Worm (Caenorhabditis elegans): ENCODE data around the gene Y25C1A.7.

The Y25C1A.7 gene

ce11 chrII:3048989-3049388 is 21.9 kb downstream of the Y25C1A.7 start:
- no peak for TF ChIP-seq ZK546.5 (tag; optimal IDR thresholded peaks at IDR 0.05)
- TF ChIP-seq lin-39 (tag; optimal IDR thresholded peaks at IDR 0.05), result no peak
- TF ChIP-seq gmeb-1 (tag; optimal IDR thresholded peaks at IDR 0.05), result no peak

- TF ChIP-seq snpc-4 (tag; optimal IDR thresholded peaks at IDR 0.05), result no peak
These were observed 22.5 kb downstream of the Y25C1A.7 start, which contains the start of gene sri-28 for ce11 chrII:3048378-3048777. TSS of gene sri-28 (plus strand) at chrII:3048678.

- TF ChIP-seq nhr-77 (tag; optimal IDR thresholded peaks at IDR 0.05) (no peak), elt-1 (tag; optimal IDR thresholded peaks at IDR 0.05) (no peak), ZK546.5 (tag; optimal IDR thresholded peaks at IDR 0.05) (no peak), mdl-1 (tag; optimal IDR thresholded peaks at IDR 0.05) (no peak), nhr-6 (tag; optimal IDR thresholded peaks at IDR 0.05) (no peak), zag-1 (tag; optimal IDR thresholded peaks at IDR 0.05) (no peak), snpc-4 (tag; optimal IDR thresholded peaks at IDR 0.05) (no peak), unc-39 (tag; optimal IDR thresholded peaks at IDR 0.05) (no peak), nhr-23 (tag; optimal IDR thresholded peaks at IDR 0.05) (no peak), sma-3 (GFP tag; optimal IDR thresholded peaks at IDR 0.05) (no peak), lin-13 (GFP tag; optimal IDR thresholded peaks at IDR 0.05) (no peak), nhr-12 (tag; optimal IDR thresholded peaks at IDR 0.05) (no peak), nhr-11 (tag; optimal IDR thresholded peaks at IDR 0.05) (no peak), mbf-1 (tag; optimal IDR thresholded peaks at IDR 0.05) (no peak), mab-5 (tag; optimal IDR thresholded peaks at IDR 0.05) (no peak), F13H6.1 (tag; optimal IDR thresholded peaks at IDR 0.05) (no peak), R02D3.7 (tag; optimal IDR thresholded peaks at IDR 0.05) (no peak)
These were observed 25.0 kb downstream of the Y25C1A.7 start, which contains the start of gene sri-30 for ce11 chrII:3045875-3046274. TSS of gene sri-30 (plus strand) at chrII:3046175.

- TF ChIP-seq ztf-1 (GFP tag; conservative IDR thresholded peaks at IDR 0.05), result no peak
- TF ChIP-seq snpc-4 (tag; optimal IDR thresholded peaks at IDR 0.05), result no peak
- TF ChIP-seq peb-1 (tag; optimal IDR thresholded peaks at IDR 0.05), result no peak
- TF ChIP-seq lsy-2 (tag; optimal IDR thresholded peaks at IDR 0.05), result no peak
These were observed 25.4 kb downstream of the Y25C1A.7 start for ce11 chrII:3045422-3045821.

- TF ChIP-seq lin-13 (GFP tag; optimal IDR thresholded peaks at IDR 0.05) (no peak), gmeb-1 (tag; optimal IDR thresholded peaks at IDR 0.05) (no peak), nhr-23 (tag; optimal IDR thresholded peaks at IDR 0.05) (no peak), skn-1 (tag; optimal IDR thresholded peaks at IDR 0.05) (no peak), nhr-10 (tag; optimal IDR thresholded peaks at IDR 0.05) (no peak), sma-3 (GFP tag; optimal IDR thresholded peaks at IDR 0.05) (no peak), mbf-1 (tag; optimal IDR thresholded peaks at IDR 0.05) (no peak), ceh-82 (tag; optimal IDR thresholded peaks at IDR 0.05) (no peak), zag-1 (tag; optimal IDR thresholded peaks at IDR 0.05) (no peak), alr-1 (tag; optimal IDR thresholded peaks at IDR 0.05) (no peak), unc-62 (GFP tag; optimal IDR thresholded peaks at IDR 0.05) (no peak), crh-2 (tag; optimal IDR thresholded peaks at IDR 0.05) (no peak), unc-55 (GFP tag; optimal IDR thresholded peaks at IDR 0.05) (no peak), lin-39 (tag; optimal IDR thresholded peaks at IDR 0.05) (no peak), R02D3.7 (tag; optimal IDR thresholded peaks at IDR 0.05) (no peak), F13H6.1 (tag; optimal IDR thresholded peaks at IDR 0.05) (no peak)
These were observed 26.8 kb downstream of the Y25C1A.7 start, which contains the start of gene sri-29 for ce11 chrII:3044023-3044422. TSS of gene sri-29 (plus strand) at chrII:3044323.

- no peak for TF ChIP-seq lin-39 (tag; optimal IDR thresholded peaks at IDR 0.05)
- no peak for TF ChIP-seq gmeb-1 (tag; optimal IDR thresholded peaks at IDR 0.05)
These were observed 27.5 kb downstream of the Y25C1A.7 start, which contains the start of gene B0454.8 for ce11 chrII:3043358-3043757. TSS of gene B0454.8 (minus strand) at chrII:3043458.

ce11 chrII:3038453-3038909 is 32.4 kb downstream of the Y25C1A.7 start, which contains the start of the genes B0454.26 and B0454.5:
TSS of gene B0454.26 (minus strand) at chrII:3038553.
TSS of gene B0454.5 (plus strand) at chrII:3038859.
- no peak for TF ChIP-seq nhr-10 (tag; optimal IDR thresholded peaks at IDR 0.05)
